Worm (Caenorhabditis elegans): ENCODE data around the gene F36H5.12.

Gene F36H5.12

DNA sequence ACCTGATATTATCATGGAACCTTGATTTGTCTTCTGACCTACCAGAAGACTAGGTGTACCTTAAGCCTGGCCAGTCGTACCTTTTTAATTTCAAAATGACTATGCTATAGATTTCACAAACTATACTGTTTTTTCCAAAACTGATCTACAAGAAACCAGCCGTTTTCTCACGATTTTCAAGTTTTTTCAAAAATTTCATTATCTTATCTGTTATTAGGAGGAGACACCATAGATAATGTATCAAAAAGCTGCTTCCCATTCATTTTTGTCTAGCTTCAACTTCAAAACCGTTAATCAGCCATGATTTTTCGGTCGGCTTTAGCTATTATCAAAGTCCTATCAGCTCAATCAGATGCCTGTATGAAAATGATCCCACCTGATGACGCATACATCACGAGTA is at the start of gene F36H5.12:
TSS of gene F36H5.12 (plus strand) at position 301 of the 400 bp plus-strand sequence.
- no peak for TF ChIP-seq lsy-2 (tag; optimal IDR thresholded peaks at IDR 0.05)
- TF ChIP-seq daf-12 (tag; optimal IDR thresholded peaks at IDR 0.05): no peak
- TF ChIP-seq php-3 (GFP tag; IDR thresholded peaks at IDR 0.05): no peak
- no peak for TF ChIP-seq T26A8.4 (GFP tag; IDR thresholded peaks at IDR 0.05)
- TF ChIP-seq dpl-1 (GFP tag; optimal IDR thresholded peaks at IDR 0.05): no peak
- no peak for TF ChIP-seq lin-13 (GFP tag; optimal IDR thresholded peaks at IDR 0.05)
- no peak for TF ChIP-seq mep-1 (tag; optimal IDR thresholded peaks at IDR 0.05)
- no peak for TF ChIP-seq lin-29 (GFP tag; IDR thresholded peaks at IDR 0.05)
- no peak for TF ChIP-seq R02D3.7 (tag; optimal IDR thresholded peaks at IDR 0.05)
- TF ChIP-seq lin-38 (GFP tag; IDR thresholded peaks at IDR 0.05): no peak
- TF ChIP-seq hif-1 (tag; optimal IDR thresholded peaks at IDR 0.05): no peak
- no peak for TF ChIP-seq daf-16 (GFP tag; optimal IDR thresholded peaks at IDR 0.05)
- TF ChIP-seq daf-16 (tag; optimal IDR thresholded peaks at IDR 0.05): no peak
- no peak for TF ChIP-seq mxl-3 (GFP tag; optimal IDR thresholded peaks at IDR 0.05)
- TF ChIP-seq daf-19 (GFP tag; conservative IDR thresholded peaks at IDR 0.05): no peak
- TF ChIP-seq ceh-62 (tag; optimal IDR thresholded peaks at IDR 0.05): no peak
- no peak for TF ChIP-seq lin-39 (tag; optimal IDR thresholded peaks at IDR 0.05)

DNA sequence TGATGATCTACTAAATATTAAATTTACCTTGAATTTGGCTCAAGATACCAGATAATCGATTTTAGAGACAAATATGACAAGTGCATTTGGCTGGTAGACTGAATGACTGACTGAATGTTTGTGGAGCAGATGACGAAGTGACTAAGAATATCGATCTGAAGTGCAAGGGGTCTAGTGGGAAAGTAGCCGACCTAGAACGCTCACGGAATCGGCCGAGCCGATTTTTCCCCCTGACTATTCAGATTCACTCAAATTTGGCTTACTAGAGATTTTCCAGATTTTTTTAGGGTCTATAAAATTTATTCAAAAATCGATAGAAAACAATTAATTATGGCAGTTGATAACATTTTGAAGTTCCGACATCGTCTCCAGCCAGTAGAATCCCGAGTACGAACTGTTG is 48.1 kb upstream of the F36H5.12 start, which contains the start of gene fbxc-26:
TSS of gene fbxc-26 (minus strand) at position 101 of the 400 bp plus-strand sequence.
- TF ChIP-seq spr-1 (tag; optimal IDR thresholded peaks at IDR 0.05) (no peak), Y75B8A.6 (GFP tag; IDR thresholded peaks at IDR 0.05) (no peak), nhr-48 (tag; optimal IDR thresholded peaks at IDR 0.05) (no peak), nhr-41 (GFP tag; IDR thresholded peaks at IDR 0.05) (no peak), hlh-30 (tag; optimal IDR thresholded peaks at IDR 0.05; ENCODE audit: insufficient read depth) (no peak), zag-1 (tag; optimal IDR thresholded peaks at IDR 0.05) (no peak), nhr-42 (GFP tag; IDR thresholded peaks at IDR 0.05) (no peak), nhr-102 (tag; optimal IDR thresholded peaks at IDR 0.05) (no peak), ZK546.5 (tag; optimal IDR thresholded peaks at IDR 0.05) (no peak), aha-1 (tag) (no peak), ZK337.2 (GFP tag; IDR thresholded peaks at IDR 0.05) (no peak), ceh-32 (tag; optimal IDR thresholded peaks at IDR 0.05; ENCODE audit: poor library complexity) (no peak), snpc-4 (tag; optimal IDR thresholded peaks at IDR 0.05) (no peak), dmd-6 (GFP tag; IDR thresholded peaks at IDR 0.05) (no peak), unc-62 (GFP tag; optimal IDR thresholded peaks at IDR 0.05 in 1 of 2) (no peak), unc-62 (tag; optimal IDR thresholded peaks at IDR 0.05) (no peak), nhr-76 (tag; optimal IDR thresholded peaks at IDR 0.05) (no peak), unc-130 (GFP tag; optimal IDR thresholded peaks at IDR 0.05) (no peak), R02D3.7 (tag; optimal IDR thresholded peaks at IDR 0.05) (no peak), rbr-2 (tag; optimal IDR thresholded peaks at IDR 0.05) (no peak), lsy-2 (tag; optimal IDR thresholded peaks at IDR 0.05) (no peak)

- no peak for TF ChIP-seq nhr-77 (tag; optimal IDR thresholded peaks at IDR 0.05)
- no peak for TF ChIP-seq nhr-102 (tag; optimal IDR thresholded peaks at IDR 0.05)
- TF ChIP-seq lin-15B (tag; optimal IDR thresholded peaks at IDR 0.05): no peak
- TF ChIP-seq aha-1 (tag): no peak
- TF ChIP-seq zag-1 (tag; optimal IDR thresholded peaks at IDR 0.05): no peak
- TF ChIP-seq sdz-12 (GFP tag; optimal IDR thresholded peaks at IDR 0.05): no peak
Measured at ce11 chrII:1695861-1696260, 46.8 kb upstream of the F36H5.12 start, which contains the start of gene F58E1.13. F58E1.13 (minus strand) TSS chrII:1695872.

Data from whole organism, L4 larva.